Fruit fly (Drosophila melanogaster) Kc167 (cell line): ENCODE results near the gene mbo.

Source experiments
- Myc ChIP-seq: fragments of >200 bp; optimal IDR thresholded peaks from 2 replicates; lab custom pipeline; 2017; ENCODE audit warnings: missing external identifiers
- Sin3A ChIP-seq: fragments of >200 bp; optimal IDR thresholded peaks from 2 replicates; lab custom pipeline; 2018; ENCODE audit warnings: missing external identifiers
- insv ChIP-seq: fragments of >200 bp; optimal IDR thresholded peaks from 3 replicates; lab custom pipeline; 2018; ENCODE audit warnings: missing external identifiers
- psq ChIP-seq: fragments of >200 bp; optimal IDR thresholded peaks from 2 replicates; lab custom pipeline; 2017; ENCODE audit warnings: missing external identifiers

dm6 chr3R:12727944-12728649, 49.2 kb upstream of the mbo start:
- no peak for TF ChIP-seq Sin3A (lab: Kevin White, UChicago)
- TF ChIP-seq psq (lab: Kevin White, UChicago) = no peak
- TF ChIP-seq Myc (lab: Kevin White, UChicago) = no peak
- TF ChIP-seq insv (lab: Kevin White, UChicago) = no peak
